Fruit fly (Drosophila melanogaster): ENCODE results near the gene alpha-Man-IIa.

Gene alpha-Man-IIa

DNA sequence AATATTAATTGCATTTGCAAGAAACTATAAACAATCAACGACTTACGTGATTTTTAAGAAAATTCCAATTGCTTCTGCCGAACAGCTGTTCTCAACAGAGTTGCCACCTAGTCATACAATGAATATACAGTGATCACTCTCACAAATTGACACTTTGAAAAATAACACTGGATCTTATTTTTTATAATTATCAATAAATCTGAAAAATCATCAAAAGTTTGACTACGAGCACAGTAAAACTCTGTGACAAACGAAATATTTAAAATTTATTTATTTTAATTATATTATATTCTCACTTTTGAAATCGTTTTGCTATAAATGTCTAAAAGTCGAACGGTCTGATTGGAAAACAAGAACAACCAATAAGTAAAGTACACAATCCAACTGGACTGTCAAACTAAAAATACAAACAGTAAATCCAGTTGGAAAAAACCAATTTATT lies 12.4 kb upstream of the alpha-Man-IIa start, which contains the start of gene CG34117 (continued):
- TF ChIP-seq Stat92E (GFP tag; optimal IDR thresholded peaks at IDR 0.05) (no peak), CG1792 (GFP tag; optimal IDR thresholded peaks at IDR 0.05) (peak; percentile 39), z (GFP tag; IDR thresholded peaks at IDR 0.05) (no peak), unpg (GFP tag; optimal IDR thresholded peaks at IDR 0.05) (peak; percentile 81), Abd-B (GFP tag; optimal IDR thresholded peaks at IDR 0.05) (peak; percentile 64), ato (GFP tag; IDR thresholded peaks at IDR 0.05; ENCODE audit: partially characterized antibody) (no peak), CG4424 (GFP tag; optimal IDR thresholded peaks at IDR 0.05) (peak; percentile 81), br (optimal IDR thresholded peaks at IDR 0.05) (no peak), peb (GFP tag; IDR thresholded peaks at IDR 0.05) (0 out of 2 replicates have a peak, but pooled peaks have one; percentile 16), pum (GFP tag; optimal IDR thresholded peaks at IDR 0.05) (peak; percentile 56), trem (tag; optimal IDR thresholded peaks at IDR 0.05) (peak; percentile 87), CG6654 (GFP tag; optimal IDR thresholded peaks at IDR 0.05) (no peak), corto (GFP tag; optimal IDR thresholded peaks at IDR 0.05) (no peak), fd96Cb (tag; optimal IDR thresholded peaks at IDR 0.05) (peak; percentile 72), Hand (GFP tag; optimal IDR thresholded peaks at IDR 0.05) (peak; percentile 67), Mes4 (GFP tag; optimal IDR thresholded peaks at IDR 0.05) (no peak), CG11247 (GFP tag; IDR thresholded peaks at IDR 0.05) (peak; percentile 73), CG13775 (GFP tag; optimal IDR thresholded peaks at IDR 0.05) (peak; percentile 80), CG10462 (GFP tag; optimal IDR thresholded peaks at IDR 0.05) (peak; percentile 57), CG30020 (tag; optimal IDR thresholded peaks at IDR 0.05) (peak; percentile 49), MESR4 (GFP tag; optimal IDR thresholded peaks at IDR 0.05) (peak; percentile 61), her (GFP tag; optimal IDR thresholded peaks at IDR 0.05) (peak; percentile 17), Hsf (GFP tag; optimal IDR thresholded peaks at IDR 0.05) (peak; percentile 66), CG6791 (GFP tag; IDR thresholded peaks at IDR 0.05; ENCODE audit: partially characterized antibody) (no peak), CG5953 (GFP tag; IDR thresholded peaks at IDR 0.05) (no peak; the same call in 1 of the 2 replicates), stc (GFP tag; IDR thresholded peaks at IDR 0.05) (peak; percentile 72), CG15479 (GFP tag; optimal IDR thresholded peaks at IDR 0.05) (no peak), ara (GFP tag; IDR thresholded peaks at IDR 0.05) (peak; percentile 81), CG3847 (GFP tag; IDR thresholded peaks at IDR 0.05) (peak; percentile 81), Myb (GFP tag; optimal IDR thresholded peaks at IDR 0.05) (no peak), hth (optimal IDR thresholded peaks at IDR 0.05) (no peak), run (tag; optimal IDR thresholded peaks at IDR 0.05) (peak; percentile 40), CG1024 (GFP tag; IDR thresholded peaks at IDR 0.05) (peak; percentile 67), gsb (GFP tag; IDR thresholded peaks at IDR 0.05) (peak; percentile 58), CG12942 (GFP tag; optimal IDR thresholded peaks at IDR 0.05) (peak; percentile 76), HLHmδ (GFP tag; optimal IDR thresholded peaks at IDR 0.05) (no peak), CG13624 (GFP tag; optimal IDR thresholded peaks at IDR 0.05) (peak; percentile 71), HLH4C (GFP tag; IDR thresholded peaks at IDR 0.05; ENCODE audit: partially characterized antibody) (no peak), Bdp1 (GFP tag; optimal IDR thresholded peaks at IDR 0.05) (peak; percentile 6), CG3065 (GFP tag; optimal IDR thresholded peaks at IDR 0.05) (peak; percentile 54), D19B (GFP tag; optimal IDR thresholded peaks at IDR 0.05) (peak; percentile 48), sens (GFP tag) (peak; percentile 93), nerfin-2 (GFP tag; IDR thresholded peaks at IDR 0.05; ENCODE audit: partially characterized antibody) (no peak), pnt (GFP tag; optimal IDR thresholded peaks at IDR 0.05) (peak; percentile 49), CG15269 (tag; optimal IDR thresholded peaks at IDR 0.05) (peak; percentile 88), bcd (GFP tag; optimal IDR thresholded peaks at IDR 0.05) (peak; percentile 61), CG33557 (GFP tag; optimal IDR thresholded peaks at IDR 0.05) (peak; percentile 61), jing (GFP tag; optimal IDR thresholded peaks at IDR 0.05) (peak; percentile 22), HHEX (GFP tag; optimal IDR thresholded peaks at IDR 0.05) (peak; percentile 74), CG18476 (GFP tag; optimal IDR thresholded peaks at IDR 0.05) (peak; percentile 80), CG7372 (GFP tag; IDR thresholded peaks at IDR 0.05) (peak; percentile 44; the same call in 1 of the 2 replicates)
